Worm (Caenorhabditis elegans) whole organism, L4 larva: Measurements from ENCODE around the gene srm-4.
A peak's percentile ranks its signal among the peaks of the same experiment; 100 is the strongest.

Experiments used
- D1046.2 ChIP-seq: fragments of 200-800 bp; sonication (Bioruptor generic); IDR thresholded peaks from 2 replicates; pipeline ENCODE4 v1.3.6; 2022; ENCODE audit warnings: missing genetic modification characterization, missing compliant biosample characterization
- T20F7.1 ChIP-seq: fragments of 200-800 bp; sonication (Bioruptor generic); optimal IDR thresholded peaks from 2 replicates; lab custom pipeline; 2018; ENCODE audit warnings: mild to moderate bottlenecking, missing genetic modification characterization, missing compliant biosample characterization
- T26A8.4 ChIP-seq: fragments of 200-800 bp; sonication (Bioruptor generic); IDR thresholded peaks from 2 replicates; pipeline ENCODE4 v1.3.6; 2022; ENCODE audit warnings: missing genetic modification characterization, missing compliant biosample characterization
- Y75B8A.6 ChIP-seq: fragments of 200-800 bp; sonication (Bioruptor generic); IDR thresholded peaks from 2 replicates; pipeline ENCODE4 v1.3.6; 2022; ENCODE audit warnings: missing genetic modification reagents, missing genetic modification characterization, missing compliant biosample characterization
- ZK337.2 ChIP-seq: fragments of 200-800 bp; sonication (Bioruptor generic); IDR thresholded peaks from 2 replicates; pipeline ENCODE4 v1.3.6; 2022; ENCODE audit warnings: missing genetic modification reagents, missing genetic modification characterization, missing compliant biosample characterization
- ZK546.5 ChIP-seq, 2 experiments: sonication (generic microtip); optimal IDR thresholded peaks; 2 replicates each; lab custom pipeline; 2017; ENCODE audit warnings: missing biosample characterization in 2 of 2, missing genetic modification characterization in 2 of 2
- aly-2 ChIP-seq: sonication (generic microtip); optimal IDR thresholded peaks from 2 replicates; lab custom pipeline; 2018; ENCODE audit warnings: missing biosample characterization, missing genetic modification characterization
- ama-1 ChIP-seq: fragments of 150-350 bp; optimal IDR thresholded peaks from 2 replicates; lab custom pipeline; 2014; ENCODE audit warnings: inconsistent platforms, mixed read lengths
- ceh-20 ChIP-seq: fragments of 200-800 bp; sonication (Bioruptor generic); IDR thresholded peaks from 2 replicates; pipeline ENCODE4 v1.3.6; 2022; ENCODE audit warnings: missing genetic modification reagents, missing genetic modification characterization, missing compliant biosample characterization
- daf-12 ChIP-seq: fragments of 150-350 bp; optimal IDR thresholded peaks from 2 replicates; lab custom pipeline; 2014; ENCODE audit warnings: missing biosample characterization, missing genetic modification reagents, missing genetic modification characterization
- daf-16 ChIP-seq, 3 experiments: sonication (generic microtip); optimal IDR thresholded peaks; 2 replicates each; lab custom pipeline; 2016 to 2017; ENCODE audit warnings: missing genetic modification characterization in 3 of 3, missing genetic modification reagents in 3 of 3, mild to moderate bottlenecking in 2 of 3, missing compliant biosample characterization in 2 of 3, missing biosample characterization in 1 of 3, moderate library complexity in 1 of 3
- dmd-9 ChIP-seq: fragments of 200-800 bp; sonication (Bioruptor generic); IDR thresholded peaks from 2 replicates; pipeline ENCODE4 v1.3.6; 2022; ENCODE audit warnings: missing genetic modification reagents, missing genetic modification characterization, missing compliant biosample characterization
- dpl-1 ChIP-seq: fragments of 150-350 bp; optimal IDR thresholded peaks from 2 replicates; lab custom pipeline; 2014; ENCODE audit warnings: missing biosample characterization, missing genetic modification reagents, missing genetic modification characterization
- dve-1 ChIP-seq: sonication (generic microtip); optimal IDR thresholded peaks from 2 replicates; lab custom pipeline; 2017; ENCODE audit warnings: antibody characterized with exemption, mild to moderate bottlenecking, missing genetic modification characterization, missing compliant biosample characterization; ENCODE audit not compliant: insufficient read depth
- egl-27 ChIP-seq: sonication (generic microtip); optimal IDR thresholded peaks from 3 replicates; lab custom pipeline; 2017; ENCODE audit warnings: missing biosample characterization, missing genetic modification reagents, missing genetic modification characterization
- fos-1 ChIP-seq: fragments of 150-350 bp; optimal IDR thresholded peaks from 2 replicates; lab custom pipeline; 2014; ENCODE audit warnings: missing biosample characterization, missing genetic modification characterization
- gei-8 ChIP-seq: fragments of 200-800 bp; sonication (Bioruptor generic); optimal IDR thresholded peaks from 2 replicates; lab custom pipeline; 2018; ENCODE audit warnings: mild to moderate bottlenecking, missing genetic modification characterization, missing compliant biosample characterization
- hlh-30 ChIP-seq: sonication (generic microtip); optimal IDR thresholded peaks from 2 replicates; lab custom pipeline; 2017; ENCODE audit warnings: antibody characterized with exemption, mild to moderate bottlenecking, missing genetic modification characterization, missing compliant biosample characterization; ENCODE audit not compliant: insufficient read depth
- hmg-1.1 ChIP-seq: fragments of 200-800 bp; sonication (Bioruptor generic); IDR thresholded peaks from 2 replicates; pipeline ENCODE4 v1.3.6; 2022; ENCODE audit warnings: missing genetic modification reagents, missing genetic modification characterization, missing compliant biosample characterization
- jun-1 ChIP-seq: fragments of 150-350 bp; optimal IDR thresholded peaks from 2 replicates; lab custom pipeline; 2014; ENCODE audit warnings: missing biosample characterization, missing genetic modification reagents, missing genetic modification characterization
- lim-7 ChIP-seq: fragments of 200-800 bp; sonication (Bioruptor generic); IDR thresholded peaks from 2 replicates; pipeline ENCODE4 v1.3.6; 2022; ENCODE audit warnings: missing genetic modification characterization, missing compliant biosample characterization
- lin-1 ChIP-seq: fragments of 200-800 bp; sonication (Bioruptor generic); IDR thresholded peaks from 2 replicates; pipeline ENCODE4 v1.3.6; 2022; ENCODE audit warnings: missing genetic modification reagents, missing genetic modification characterization, missing compliant biosample characterization
- lin-13 ChIP-seq: fragments of 150-350 bp; optimal IDR thresholded peaks from 2 replicates; lab custom pipeline; 2014; ENCODE audit warnings: missing biosample characterization, missing genetic modification reagents, missing genetic modification characterization
- lin-15B ChIP-seq: fragments of 150-350 bp; sonication (generic microtip); optimal IDR thresholded peaks from 3 replicates; lab custom pipeline; 2014; ENCODE audit warnings: missing biosample characterization, missing genetic modification characterization
- lin-29 ChIP-seq: fragments of 200-800 bp; sonication (Bioruptor generic); IDR thresholded peaks from 2 replicates; pipeline ENCODE4 v1.3.6; 2022; ENCODE audit warnings: missing genetic modification reagents, missing genetic modification characterization, missing compliant biosample characterization
- lin-38 ChIP-seq: fragments of 200-800 bp; sonication (Bioruptor generic); IDR thresholded peaks from 2 replicates; pipeline ENCODE4 v1.3.6; 2022; ENCODE audit warnings: missing genetic modification reagents, missing genetic modification characterization, missing compliant biosample characterization
- lin-39 ChIP-seq: fragments of 150-350 bp; optimal IDR thresholded peaks from 2 replicates; lab custom pipeline; 2014; ENCODE audit warnings: missing biosample characterization, missing genetic modification reagents, missing genetic modification characterization
- lir-3 ChIP-seq: sonication (generic microtip); optimal IDR thresholded peaks from 2 replicates; lab custom pipeline; 2016; ENCODE audit warnings: mild to moderate bottlenecking, missing genetic modification characterization, missing compliant biosample characterization
- lsy-2 ChIP-seq, 2 experiments: fragments of 150-350 bp in 1 of 2; sonication (generic microtip) in 1 of 2; optimal IDR thresholded peaks; 2 replicates each; lab custom pipeline; 2014 to 2017; ENCODE audit warnings: missing biosample characterization in 2 of 2, missing genetic modification characterization in 2 of 2
- mes-2 ChIP-seq: sonication (generic microtip); optimal IDR thresholded peaks from 2 replicates; lab custom pipeline; 2016; ENCODE audit warnings: missing genotype, mild to moderate bottlenecking, missing genetic modification characterization, missing compliant biosample characterization; ENCODE audit not compliant: poor library complexity, severe bottlenecking
- mxl-2 ChIP-seq: fragments of 200-800 bp; sonication (Bioruptor generic); conservative IDR thresholded peaks from 2 replicates; pipeline ENCODE4 v1.3.6; 2022; ENCODE audit warnings: missing genetic modification reagents, missing genetic modification characterization, missing compliant biosample characterization
- nhr-11 ChIP-seq: fragments of 150-350 bp; optimal IDR thresholded peaks from 2 replicates; lab custom pipeline; 2014; ENCODE audit warnings: missing biosample characterization, missing genetic modification characterization
- nhr-111 ChIP-seq: fragments of 200-800 bp; sonication (Bioruptor generic); optimal IDR thresholded peaks from 2 replicates; lab custom pipeline; 2018; ENCODE audit warnings: mild to moderate bottlenecking, missing genetic modification characterization, missing compliant biosample characterization
- nhr-237 ChIP-seq: sonication (generic microtip); optimal IDR thresholded peaks from 2 replicates; lab custom pipeline; 2017; ENCODE audit warnings: missing biosample characterization, missing genetic modification characterization
- nhr-28 ChIP-seq: fragments of 150-350 bp; optimal IDR thresholded peaks from 2 replicates; lab custom pipeline; 2014; ENCODE audit warnings: missing biosample characterization, missing genetic modification characterization
- nhr-41 ChIP-seq: fragments of 200-800 bp; sonication (Bioruptor generic); IDR thresholded peaks from 2 replicates; pipeline ENCODE4 v1.3.6; 2022; ENCODE audit warnings: missing genetic modification reagents, missing genetic modification characterization, missing compliant biosample characterization
- nhr-48 ChIP-seq: sonication (generic microtip); optimal IDR thresholded peaks from 2 replicates; lab custom pipeline; 2016; ENCODE audit warnings: mild to moderate bottlenecking, missing genetic modification characterization, missing compliant biosample characterization
- nhr-6 ChIP-seq: fragments of 150-350 bp; optimal IDR thresholded peaks from 2 replicates; lab custom pipeline; 2014; ENCODE audit warnings: missing biosample characterization, missing genetic modification characterization
- nhr-76 ChIP-seq: fragments of 150-350 bp; optimal IDR thresholded peaks from 2 replicates; lab custom pipeline; 2014; ENCODE audit warnings: missing biosample characterization, missing genetic modification characterization
- rbr-2 ChIP-seq: sonication (generic microtip); optimal IDR thresholded peaks from 2 replicates; lab custom pipeline; 2016; ENCODE audit warnings: missing genotype, missing genetic modification characterization, missing compliant biosample characterization
- set-16 ChIP-seq: fragments of 200-800 bp; sonication (Bioruptor generic); IDR thresholded peaks from 2 replicates; pipeline ENCODE4 v1.3.6; 2022; ENCODE audit warnings: missing genetic modification reagents, missing genetic modification characterization, missing compliant biosample characterization
- spr-3 ChIP-seq: fragments of 200-800 bp; sonication (Bioruptor generic); optimal IDR thresholded peaks from 2 replicates; lab custom pipeline; 2018; ENCODE audit warnings: mild to moderate bottlenecking, missing genetic modification characterization, missing compliant biosample characterization
- tag-97 ChIP-seq: fragments of 200-800 bp; sonication (Bioruptor generic); IDR thresholded peaks from 2 replicates; pipeline ENCODE4 v1.3.6; 2022; ENCODE audit warnings: missing genetic modification characterization, missing compliant biosample characterization
- unc-130 ChIP-seq: sonication (generic microtip); optimal IDR thresholded peaks from 2 replicates; lab custom pipeline; 2016; ENCODE audit warnings: missing genetic modification reagents, missing genetic modification characterization, missing compliant biosample characterization
- unc-62 ChIP-seq, 3 experiments: fragments of 150-350 bp in 1 of 3; sonication (generic microtip); optimal IDR thresholded peaks in 2 of 3; peaks in 1 of 3; 1 replicate in 1 of 3; 2 replicates in 2 of 3; lab custom pipeline; 2014 to 2017; ENCODE audit warnings: missing biosample characterization in 3 of 3, missing genetic modification characterization in 3 of 3, missing genetic modification reagents in 3 of 3, missing genotype in 1 of 3
- vab-7 ChIP-seq: fragments of 200-800 bp; sonication (Bioruptor generic); IDR thresholded peaks from 2 replicates; pipeline ENCODE4 v1.3.6; 2022; ENCODE audit warnings: missing genetic modification reagents, missing genetic modification characterization, missing compliant biosample characterization
- zag-1 ChIP-seq: fragments of 150-350 bp; optimal IDR thresholded peaks from 2 replicates; lab custom pipeline; 2014; ENCODE audit warnings: missing biosample characterization, missing genetic modification characterization
- zfp-2 ChIP-seq: sonication (generic microtip); optimal IDR thresholded peaks from 2 replicates; lab custom pipeline; 2016; ENCODE audit warnings: mild to moderate bottlenecking, missing genetic modification characterization, missing compliant biosample characterization
- zip-11 ChIP-seq: fragments of 200-800 bp; sonication (Bioruptor generic); IDR thresholded peaks from 2 replicates; pipeline ENCODE4 v1.3.6; 2022; ENCODE audit warnings: missing genetic modification characterization, missing compliant biosample characterization
- ztf-11 ChIP-seq: fragments of 150-350 bp; optimal IDR thresholded peaks from 2 replicates; lab custom pipeline; 2014; ENCODE audit warnings: missing biosample characterization, missing genetic modification characterization

Gene srm-4

DNA sequence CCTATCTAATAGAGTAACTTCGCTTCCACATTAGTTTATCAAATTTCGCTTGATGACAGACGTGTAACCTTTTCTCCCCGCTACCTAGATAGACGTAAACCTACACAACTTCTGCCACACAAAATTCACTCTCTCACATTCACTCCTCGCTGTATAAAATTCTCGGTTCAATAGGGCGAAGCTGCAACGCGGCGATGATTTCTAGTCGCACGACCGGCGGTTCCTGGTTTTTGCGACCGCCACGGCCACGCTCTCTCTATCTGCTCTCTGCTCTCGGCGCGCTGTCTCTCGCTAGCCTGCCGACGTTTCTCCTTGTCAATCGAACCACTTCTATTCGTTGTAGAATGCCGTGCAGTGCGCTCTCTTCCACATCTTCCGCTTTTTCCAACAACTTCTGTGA lies 17.7 kb downstream of the srm-4 start (continued):
- TF ChIP-seq aly-2 (peak; percentile 20), nhr-111 (no peak), unc-62 (GFP tag; optimal IDR thresholded peaks at IDR 0.05 in 1 of 2; lab: Kevin White, UChicago) (no peak), unc-62 (tag; optimal IDR thresholded peaks at IDR 0.05; lab: Kevin White, UChicago) (no peak), daf-12 (tag; lab: Kevin White, UChicago) (no peak), T26A8.4 (GFP tag; lab: Robert Waterston, UW) (peak; percentile 45; the same call in 1 of the 2 replicates), lsy-2 (tag; optimal IDR thresholded peaks at IDR 0.05; lab: Kevin White, UChicago) (peak; percentile 67 to 81), nhr-11 (peak; percentile 84), lin-1 (GFP tag; lab: Robert Waterston, UW) (peak; percentile 72; the same call in 1 of the 2 replicates), unc-130 (GFP tag; lab: Kevin White, UChicago) (no peak), daf-16 (GFP tag; optimal IDR thresholded peaks at IDR 0.05; lab: Kevin White, UChicago) (no peak), daf-16 (tag; optimal IDR thresholded peaks at IDR 0.05; lab: Kevin White, UChicago) (peak; percentile 60), lim-7 (GFP tag; lab: Robert Waterston, UW) (0 out of 2 replicates have a peak, but pooled peaks have one; percentile 40), D1046.2 (GFP tag; lab: Robert Waterston, UW) (peak; percentile 61; the same call in 1 of the 2 replicates), lin-38 (GFP tag; lab: Robert Waterston, UW) (peak; percentile 92), nhr-6 (tag; lab: Kevin White, UChicago) (peak; percentile 98), zip-11 (GFP tag; lab: Robert Waterston, UW) (no peak), lir-3 (no peak), zfp-2 (tag; lab: Kevin White, UChicago) (peak; percentile 15), ZK546.5 (tag; optimal IDR thresholded peaks at IDR 0.05; lab: Kevin White, UChicago) (no peak), nhr-28 (tag; lab: Kevin White, UChicago) (peak; percentile 88), ztf-11 (no peak), spr-3 (GFP tag; lab: Kevin White, UChicago) (no peak), gei-8 (GFP tag; lab: Kevin White, UChicago) (no peak), zag-1 (tag; lab: Kevin White, UChicago) (no peak), dve-1 (tag; lab: Kevin White, UChicago) (peak; percentile 56), rbr-2 (tag; lab: Kevin White, UChicago) (peak; percentile 86), set-16 (GFP tag; lab: Robert Waterston, UW) (peak; percentile 94), nhr-76 (tag; lab: Kevin White, UChicago) (no peak), tag-97 (GFP tag; lab: Robert Waterston, UW) (no peak), lin-39 (tag; lab: Kevin White, UChicago) (no peak), lin-29 (GFP tag; lab: Robert Waterston, UW) (0 out of 2 replicates have a peak, but pooled peaks have one; percentile 24), hlh-30 (tag; lab: Kevin White, UChicago) (peak; percentile 67), ZK337.2 (GFP tag; lab: Robert Waterston, UW) (no peak), nhr-41 (0 out of 2 replicates have a peak, but pooled peaks have one; percentile 40), egl-27 (tag; lab: Kevin White, UChicago) (no peak), Y75B8A.6 (GFP tag; lab: Robert Waterston, UW) (no peak), jun-1 (peak; percentile 40), nhr-48 (peak; percentile 46), ama-1 (peak; percentile 18), dpl-1 (GFP tag; lab: Kevin White, UChicago) (peak; percentile 74), mes-2 (tag; lab: Kevin White, UChicago) (peak; percentile 84), lin-15B (tag; lab: Kevin White, UChicago) (no peak), lin-13 (GFP tag; lab: Kevin White, UChicago) (peak; percentile 87), dmd-9 (GFP tag; lab: Robert Waterston, UW) (peak; percentile 63; the same call in 1 of the 2 replicates), fos-1 (tag; lab: Kevin White, UChicago) (no peak), hmg-1.1 (peak; percentile 91), nhr-237 (tag; lab: Kevin White, UChicago) (no peak), ceh-20 (GFP tag; lab: Robert Waterston, UW) (peak; percentile 76; the same call in 1 of the 2 replicates), vab-7 (GFP tag; lab: Robert Waterston, UW) (peak; percentile 70), mxl-2 (GFP tag; lab: Robert Waterston, UW) (no peak), T20F7.1 (GFP tag; lab: Kevin White, UChicago) (peak; percentile 75)
